Worm (Caenorhabditis elegans) whole organism, L1 larva: Measurements from ENCODE around the gene tsp-17.

Experiments used
- C04F5.9 ChIP-seq: sonication (generic microtip); optimal IDR thresholded peaks from 2 replicates; lab custom pipeline; 2016; ENCODE audit warnings: missing genetic modification characterization, missing compliant biosample characterization
- C34B4.2 ChIP-seq: sonication (generic microtip); optimal IDR thresholded peaks from 2 replicates; lab custom pipeline; 2017; ENCODE audit warnings: mild to moderate bottlenecking, missing genetic modification characterization, missing compliant biosample characterization
- F16B12.6 ChIP-seq: fragments of 150-350 bp; optimal IDR thresholded peaks from 2 replicates; lab custom pipeline; 2014; ENCODE audit warnings: missing biosample characterization, missing genetic modification characterization
- aha-1 ChIP-seq: fragments of 150-350 bp; optimal IDR thresholded peaks from 2 replicates; lab custom pipeline; 2014; ENCODE audit warnings: missing biosample characterization, missing genetic modification characterization
- alr-1 ChIP-seq: fragments of 200-800 bp; sonication (Bioruptor generic); optimal IDR thresholded peaks from 2 replicates; lab custom pipeline; 2018; ENCODE audit warnings: borderline replicate concordance, mild to moderate bottlenecking, missing genetic modification characterization, missing compliant biosample characterization
- ama-1 ChIP-seq: fragments of 150-350 bp; optimal IDR thresholded peaks from 2 replicates; lab custom pipeline; 2014
- blmp-1 ChIP-seq: fragments of 150-350 bp; optimal IDR thresholded peaks from 2 replicates; lab custom pipeline; 2014; ENCODE audit warnings: missing biosample characterization, missing genetic modification characterization
- ceh-63 ChIP-seq: fragments of 200-800 bp; sonication (Bioruptor generic); optimal IDR thresholded peaks from 2 replicates; lab custom pipeline; 2018; ENCODE audit warnings: mild to moderate bottlenecking, missing genetic modification characterization, missing compliant biosample characterization
- ceh-8 ChIP-seq: fragments of 200-800 bp; sonication (Bioruptor generic); optimal IDR thresholded peaks from 2 replicates; lab custom pipeline; 2018; ENCODE audit warnings: mild to moderate bottlenecking, missing genetic modification characterization, moderate library complexity, missing compliant biosample characterization
- ceh-88 ChIP-seq: fragments of 200-800 bp; sonication (Bioruptor generic); IDR thresholded peaks from 2 replicates; pipeline ENCODE4 v1.3.6; 2022; ENCODE audit warnings: missing genetic modification characterization, missing compliant biosample characterization
- ces-1 ChIP-seq: fragments of 150-350 bp; optimal IDR thresholded peaks from 2 replicates; lab custom pipeline; 2014; ENCODE audit warnings: missing biosample characterization, missing genetic modification reagents, missing genetic modification characterization
- dpl-1 ChIP-seq, 3 experiments: fragments of 150-350 bp in 2 of 3; sonication (generic microtip) in 1 of 3; optimal IDR thresholded peaks; 2 replicates each; lab custom pipeline; 2014 to 2017; ENCODE audit warnings: missing biosample characterization in 3 of 3, missing genetic modification characterization in 3 of 3, missing genetic modification reagents in 3 of 3
- efl-1 ChIP-seq, 4 experiments: fragments of 150-350 bp; optimal IDR thresholded peaks in 3 of 4; peaks in 1 of 4; 1 replicate in 1 of 4; 2 replicates in 3 of 4; lab custom pipeline; 2014; ENCODE audit warnings: missing biosample characterization in 2 of 4, missing genetic modification characterization in 2 of 4, missing genetic modification reagents in 2 of 4
- egl-13 ChIP-seq: sonication (generic microtip); optimal IDR thresholded peaks from 2 replicates; lab custom pipeline; 2016; ENCODE audit warnings: missing genotype, missing genetic modification reagents, missing genetic modification characterization, missing compliant biosample characterization
- egl-27 ChIP-seq, 2 experiments: fragments of 150-350 bp in 1 of 2; sonication (generic microtip); optimal IDR thresholded peaks; 3 replicates each; lab custom pipeline; 2017 to 2018; ENCODE audit warnings: missing biosample characterization in 2 of 2, missing genetic modification characterization in 2 of 2, missing genetic modification reagents in 2 of 2
- elt-2 ChIP-seq: sonication (generic microtip); optimal IDR thresholded peaks from 2 replicates; lab custom pipeline; 2016; ENCODE audit warnings: missing genetic modification characterization, mild to moderate bottlenecking, inconsistent platforms, missing compliant biosample characterization, missing genetic modification reagents
- elt-3 ChIP-seq, 6 experiments: fragments of 150-350 bp in 1 of 6; sonication (generic microtip); optimal IDR thresholded peaks; 2 replicates each; lab custom pipeline; 2017 to 2018; ENCODE audit warnings: missing biosample characterization in 6 of 6, missing genetic modification characterization in 6 of 6, inconsistent platforms in 1 of 6
- fkh-10 ChIP-seq: sonication (generic microtip); optimal IDR thresholded peaks from 2 replicates; lab custom pipeline; 2017; ENCODE audit warnings: missing biosample characterization, missing genetic modification reagents, missing genetic modification characterization
- fkh-4 ChIP-seq: sonication (generic microtip); optimal IDR thresholded peaks from 2 replicates; lab custom pipeline; 2016; ENCODE audit warnings: missing compliant biosample characterization, missing genetic modification characterization, borderline replicate concordance
- fkh-8 ChIP-seq: sonication (generic microtip); optimal IDR thresholded peaks from 2 replicates; lab custom pipeline; 2016; ENCODE audit warnings: mild to moderate bottlenecking, missing genetic modification characterization, missing compliant biosample characterization
- fos-1 ChIP-seq: fragments of 150-350 bp; optimal IDR thresholded peaks from 2 replicates; lab custom pipeline; 2014; ENCODE audit warnings: missing biosample characterization, missing genetic modification characterization
- hlh-17 ChIP-seq: fragments of 200-800 bp; sonication (Bioruptor generic); optimal IDR thresholded peaks from 2 replicates; lab custom pipeline; 2018; ENCODE audit warnings: missing genetic modification characterization, mild to moderate bottlenecking, missing compliant biosample characterization, moderate library complexity, borderline replicate concordance
- hlh-4 ChIP-seq: sonication (generic microtip); optimal IDR thresholded peaks from 2 replicates; lab custom pipeline; 2016; ENCODE audit warnings: mild to moderate bottlenecking, missing genetic modification characterization, missing compliant biosample characterization
- irx-1 ChIP-seq: sonication (generic microtip); optimal IDR thresholded peaks from 2 replicates; lab custom pipeline; 2016; ENCODE audit warnings: missing genetic modification characterization, missing compliant biosample characterization
- lin-13 ChIP-seq: fragments of 150-350 bp; optimal IDR thresholded peaks from 2 replicates; lab custom pipeline; 2014; ENCODE audit warnings: missing biosample characterization, missing genetic modification reagents, missing genetic modification characterization
- lin-14 ChIP-seq: fragments of 200-800 bp; sonication (Bioruptor generic); optimal IDR thresholded peaks from 2 replicates; lab custom pipeline; 2018; ENCODE audit warnings: mild to moderate bottlenecking, missing genetic modification characterization, moderate library complexity, missing compliant biosample characterization
- lir-3 ChIP-seq: sonication (generic microtip); optimal IDR thresholded peaks from 2 replicates; lab custom pipeline; 2016; ENCODE audit warnings: mild to moderate bottlenecking, missing genetic modification characterization, moderate library complexity, missing compliant biosample characterization; ENCODE audit not compliant: poor library complexity
- mab-9 ChIP-seq: fragments of 200-800 bp; sonication (Bioruptor generic); IDR thresholded peaks from 2 replicates; pipeline ENCODE4 v1.3.6; 2022; ENCODE audit warnings: missing genetic modification reagents, missing genetic modification characterization, missing compliant biosample characterization
- mdl-1 ChIP-seq, 2 experiments: fragments of 150-350 bp; optimal IDR thresholded peaks; 2 replicates each; lab custom pipeline; 2014 to 2017; ENCODE audit warnings: missing biosample characterization in 2 of 2, missing genetic modification characterization in 2 of 2, inconsistent platforms in 1 of 2
- mef-2 ChIP-seq: fragments of 150-350 bp; optimal IDR thresholded peaks from 2 replicates; lab custom pipeline; 2014; ENCODE audit warnings: missing biosample characterization, missing genetic modification characterization
- nhr-11 ChIP-seq: fragments of 150-350 bp; optimal IDR thresholded peaks from 2 replicates; lab custom pipeline; 2014; ENCODE audit warnings: missing biosample characterization, missing genetic modification characterization
- nhr-20 ChIP-seq: sonication (generic microtip); optimal IDR thresholded peaks from 2 replicates; lab custom pipeline; 2016; ENCODE audit warnings: mild to moderate bottlenecking, missing genetic modification characterization, missing compliant biosample characterization
- nhr-237 ChIP-seq: fragments of 150-350 bp; optimal IDR thresholded peaks from 2 replicates; lab custom pipeline; 2014; ENCODE audit warnings: missing biosample characterization, missing genetic modification characterization
- nhr-28 ChIP-seq: fragments of 150-350 bp; optimal IDR thresholded peaks from 2 replicates; lab custom pipeline; 2014; ENCODE audit warnings: missing biosample characterization, missing genetic modification characterization
- nhr-76 ChIP-seq: sonication (generic microtip); optimal IDR thresholded peaks from 2 replicates; lab custom pipeline; 2017; ENCODE audit warnings: missing biosample characterization, missing genetic modification characterization
- nhr-77 ChIP-seq: fragments of 150-350 bp; optimal IDR thresholded peaks from 2 replicates; lab custom pipeline; 2014; ENCODE audit warnings: missing biosample characterization, missing genetic modification characterization
- nhr-84 ChIP-seq: sonication (generic microtip); optimal IDR thresholded peaks from 2 replicates; lab custom pipeline; 2017; ENCODE audit warnings: missing biosample characterization, missing genetic modification characterization
- pqm-1 ChIP-seq: sonication (generic microtip); optimal IDR thresholded peaks from 3 replicates; lab custom pipeline; 2017; ENCODE audit warnings: missing biosample characterization, missing genetic modification characterization
- rnt-1 ChIP-seq: sonication (generic microtip); optimal IDR thresholded peaks from 2 replicates; lab custom pipeline; 2016; ENCODE audit warnings: mild to moderate bottlenecking, missing genetic modification characterization, moderate library complexity, missing compliant biosample characterization
- snpc-4 ChIP-seq: fragments of 150-350 bp; optimal IDR thresholded peaks from 2 replicates; lab custom pipeline; 2014; ENCODE audit warnings: missing biosample characterization, missing genetic modification characterization
- sox-4 ChIP-seq: sonication (generic microtip); optimal IDR thresholded peaks from 2 replicates; lab custom pipeline; 2016; ENCODE audit warnings: missing genetic modification characterization, missing compliant biosample characterization
- sptf-1 ChIP-seq: fragments of 150-350 bp; optimal IDR thresholded peaks from 2 replicates; lab custom pipeline; 2014; ENCODE audit warnings: missing biosample characterization, missing genetic modification characterization
- sup-37 ChIP-seq: fragments of 200-800 bp; sonication (Bioruptor generic); optimal IDR thresholded peaks from 2 replicates; lab custom pipeline; 2018; ENCODE audit warnings: mild to moderate bottlenecking, missing genetic modification characterization, missing compliant biosample characterization
- swsn-7 ChIP-seq: sonication (generic microtip); optimal IDR thresholded peaks from 2 replicates; lab custom pipeline; 2016; ENCODE audit warnings: missing genetic modification characterization, missing compliant biosample characterization
- tbx-2 ChIP-seq: sonication (generic microtip); optimal IDR thresholded peaks from 2 replicates; lab custom pipeline; 2016; ENCODE audit warnings: missing genetic modification characterization, missing compliant biosample characterization
- tlp-1 ChIP-seq: fragments of 150-350 bp; optimal IDR thresholded peaks from 2 replicates; lab custom pipeline; 2014; ENCODE audit warnings: missing biosample characterization, missing genetic modification characterization
- unc-30 ChIP-seq: sonication (generic microtip); optimal IDR thresholded peaks from 2 replicates; lab custom pipeline; 2017; ENCODE audit warnings: missing biosample characterization, missing genetic modification characterization
- unc-62 ChIP-seq: fragments of 150-350 bp; optimal IDR thresholded peaks from 2 replicates; lab custom pipeline; 2014; ENCODE audit warnings: missing biosample characterization, missing genetic modification reagents, missing genetic modification characterization
- unc-98 ChIP-seq: fragments of 200-800 bp; sonication (Bioruptor generic); IDR thresholded peaks from 2 replicates; pipeline ENCODE4 v1.3.6; 2022; ENCODE audit warnings: missing genetic modification characterization, missing compliant biosample characterization
- vab-15 ChIP-seq: sonication (generic microtip); optimal IDR thresholded peaks from 2 replicates; lab custom pipeline; 2017; ENCODE audit warnings: missing genotype, mild to moderate bottlenecking, missing genetic modification characterization, missing compliant biosample characterization
- zag-1 ChIP-seq: fragments of 150-350 bp; optimal IDR thresholded peaks from 2 replicates; lab custom pipeline; 2014; ENCODE audit warnings: missing biosample characterization, missing genetic modification characterization
- ztf-4 ChIP-seq: fragments of 150-350 bp; optimal IDR thresholded peaks from 2 replicates; lab custom pipeline; 2014; ENCODE audit warnings: missing biosample characterization, missing genetic modification characterization

The tsp-17 gene

DNA sequence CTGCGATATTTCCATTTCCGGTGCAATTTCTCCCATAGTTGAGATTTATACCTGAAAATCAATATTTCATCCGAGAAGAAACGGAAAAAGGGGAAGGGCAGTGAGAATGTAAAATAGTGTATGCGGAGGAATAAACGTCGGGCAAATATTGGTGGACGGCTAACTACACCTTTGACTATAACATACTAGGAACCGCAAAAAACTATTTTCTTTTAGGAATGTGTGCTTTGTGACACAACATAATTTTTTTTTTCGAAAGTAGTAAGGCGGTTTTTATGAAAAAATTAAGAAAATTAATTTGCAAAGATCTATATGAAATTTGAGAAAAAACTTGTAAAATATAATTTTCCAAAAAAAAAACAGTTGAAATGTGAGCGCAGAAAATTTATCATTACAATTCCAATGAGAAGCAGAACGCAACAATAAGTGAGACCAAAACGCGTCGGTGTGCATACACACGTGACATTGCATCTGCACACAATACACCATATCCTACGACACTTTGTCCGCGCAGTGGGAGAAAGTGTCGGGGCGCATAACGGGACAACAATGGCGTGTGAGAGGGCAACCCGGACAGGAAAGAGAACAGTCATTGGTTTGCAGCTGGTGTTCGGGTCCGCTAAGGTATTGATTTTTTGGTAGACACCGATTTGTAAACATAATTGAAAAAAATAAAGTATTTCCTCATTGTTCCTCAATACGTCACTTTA, 30.7 kb upstream of the tsp-17 start, which contains the start of the genes sax-1 and R11G1.2:
sax-1 (minus strand) TSS at position 51 of the 710 bp plus-strand sequence.
R11G1.2 (plus strand) TSS at position 515 of the 710 bp plus-strand sequence.
- TF ChIP-seq unc-98 (GFP tag; lab: Robert Waterston, UW) (no peak), efl-1 (optimal IDR thresholded peaks at IDR 0.05; lab: Kevin White, UChicago) (peak; percentile 29 to 45), efl-1 (GFP tag; optimal IDR thresholded peaks at IDR 0.05 in 1 of 2; lab: Kevin White, UChicago) (peak; percentile 20 to 93), vab-15 (tag; lab: Kevin White, UChicago) (no peak), lin-14 (GFP tag; lab: Kevin White, UChicago) (peak; percentile 78), hlh-17 (GFP tag; lab: Kevin White, UChicago) (no peak), nhr-237 (tag; lab: Kevin White, UChicago) (no peak), ceh-8 (GFP tag; lab: Kevin White, UChicago) (no peak), swsn-7 (tag; lab: Kevin White, UChicago) (peak; percentile 60), egl-13 (tag; lab: Kevin White, UChicago) (no peak), lin-13 (GFP tag; lab: Kevin White, UChicago) (peak; percentile 24), nhr-76 (tag; lab: Kevin White, UChicago) (no peak), mef-2 (tag; lab: Kevin White, UChicago) (no peak), fkh-4 (tag; lab: Kevin White, UChicago) (no peak), dpl-1 (GFP tag; optimal IDR thresholded peaks at IDR 0.05; lab: Kevin White, UChicago) (peak in 2 of 3 experiments; percentile 35 to 43), egl-27 (tag; optimal IDR thresholded peaks at IDR 0.05; lab: Kevin White, UChicago) (no peak), aha-1 (tag; lab: Kevin White, UChicago) (no peak), mdl-1 (tag; optimal IDR thresholded peaks at IDR 0.05; lab: Kevin White, UChicago) (peak; percentile 49 to 87), tbx-2 (tag; lab: Kevin White, UChicago) (peak; percentile 49), blmp-1 (tag; lab: Kevin White, UChicago) (peak; percentile 85), sox-4 (no peak), ces-1 (GFP tag; lab: Kevin White, UChicago) (no peak), pqm-1 (tag; lab: Kevin White, UChicago) (no peak), sup-37 (no peak), C34B4.2 (tag; lab: Kevin White, UChicago) (no peak), sptf-1 (tag; lab: Kevin White, UChicago) (no peak), irx-1 (tag; lab: Kevin White, UChicago) (peak; percentile 27), nhr-11 (tag; lab: Kevin White, UChicago) (no peak), zag-1 (no peak), ceh-88 (GFP tag; lab: Robert Waterston, UW) (peak; percentile 15; the same call in 1 of the 2 replicates), ceh-63 (no peak), unc-30 (tag; lab: Kevin White, UChicago) (no peak), rnt-1 (peak; percentile 52), fkh-8 (peak; percentile 27), lir-3 (tag; lab: Kevin White, UChicago) (no peak), nhr-28 (tag; lab: Kevin White, UChicago) (no peak), hlh-4 (tag; lab: Kevin White, UChicago) (no peak), ama-1 (lab: Kevin White, UChicago) (no peak), ztf-4 (tag; lab: Kevin White, UChicago) (no peak), tlp-1 (tag; lab: Kevin White, UChicago) (no peak), mab-9 (no peak), fkh-10 (no peak), C04F5.9 (tag; lab: Kevin White, UChicago) (no peak), nhr-84 (no peak), elt-2 (peak; percentile 6), F16B12.6 (peak; percentile 89), unc-62 (GFP tag; lab: Kevin White, UChicago) (no peak), fos-1 (tag; lab: Kevin White, UChicago) (no peak), nhr-77 (tag; lab: Kevin White, UChicago) (no peak), nhr-20 (peak; percentile 62), snpc-4 (no peak), alr-1 (tag; lab: Kevin White, UChicago) (no peak), elt-3 (tag; optimal IDR thresholded peaks at IDR 0.05; lab: Kevin White, UChicago) (no peak)
